Fruit fly (Drosophila melanogaster): Measurements from ENCODE around the gene CG5455.

- TF ChIP-seq Clk (GFP tag; optimal IDR thresholded peaks at IDR 0.05): no peak
- no peak for TF ChIP-seq ovo (GFP tag; optimal IDR thresholded peaks at IDR 0.05)
Measured at dm6 chr3R:26465121-26465520, 3.8 kb downstream of the CG5455 start.

Measured in whole organism, adult.